Worm (Caenorhabditis elegans) whole organism, mixed stage, embryonic: ENCODE results near the gene pdtf-1.

Experiments
- M03D4.4 ChIP-seq: sonication (generic microtip); optimal IDR thresholded peaks from 2 replicates; lab custom pipeline; 2017; ENCODE audit warnings: mild to moderate bottlenecking, missing genetic modification characterization, missing compliant biosample characterization
- bed-3 ChIP-seq: fragments of 200-800 bp; sonication (Bioruptor generic); optimal IDR thresholded peaks from 3 replicates; lab custom pipeline; 2018; ENCODE audit warnings: mild to moderate bottlenecking, missing genetic modification characterization, moderate library complexity, missing compliant biosample characterization
- blmp-1 ChIP-seq: fragments of 150-350 bp; optimal IDR thresholded peaks from 2 replicates; lab custom pipeline; 2014; ENCODE audit warnings: missing biosample characterization, missing genetic modification characterization
- ceh-39 ChIP-seq: fragments of 150-350 bp; optimal IDR thresholded peaks from 2 replicates; lab custom pipeline; 2014; ENCODE audit warnings: missing biosample characterization, missing genetic modification characterization
- ceh-43 ChIP-seq: fragments of 200-800 bp; sonication (Bioruptor generic); optimal IDR thresholded peaks from 2 replicates; lab custom pipeline; 2018; ENCODE audit warnings: mild to moderate bottlenecking, missing genetic modification characterization, moderate library complexity, missing compliant biosample characterization
- ceh-83 ChIP-seq: fragments of 200-800 bp; sonication (Bioruptor generic); optimal IDR thresholded peaks from 2 replicates; lab custom pipeline; 2018; ENCODE audit warnings: mild to moderate bottlenecking, missing genetic modification characterization, missing compliant biosample characterization
- ces-1 ChIP-seq: fragments of 150-350 bp; optimal IDR thresholded peaks from 2 replicates; lab custom pipeline; 2014; ENCODE audit warnings: missing biosample characterization, missing genetic modification reagents, missing genetic modification characterization
- cnd-1 ChIP-seq: fragments of 200-800 bp; sonication (Bioruptor generic); optimal IDR thresholded peaks from 2 replicates; lab custom pipeline; 2018; ENCODE audit warnings: mild to moderate bottlenecking, missing genetic modification characterization, missing compliant biosample characterization
- drap-1 ChIP-seq: fragments of 200-800 bp; sonication (Bioruptor generic); optimal IDR thresholded peaks from 3 replicates; lab custom pipeline; 2018; ENCODE audit warnings: mild to moderate bottlenecking, missing genetic modification characterization, missing compliant biosample characterization
- elt-1 ChIP-seq: sonication (generic microtip); optimal IDR thresholded peaks from 2 replicates; lab custom pipeline; 2017; ENCODE audit warnings: missing genetic modification characterization, mild to moderate bottlenecking, missing compliant biosample characterization, antibody characterized with exemption, moderate library complexity, borderline replicate concordance; ENCODE audit not compliant: insufficient read depth
- elt-3 ChIP-seq: fragments of 150-350 bp; optimal IDR thresholded peaks from 2 replicates; lab custom pipeline; 2014; ENCODE audit warnings: missing biosample characterization, missing genetic modification characterization
- flh-1 ChIP-seq: fragments of 200-800 bp; sonication (Bioruptor generic); optimal IDR thresholded peaks from 2 replicates; lab custom pipeline; 2018; ENCODE audit warnings: mild to moderate bottlenecking, missing genetic modification characterization, moderate library complexity, missing compliant biosample characterization
- ham-2 ChIP-seq: fragments of 200-800 bp; sonication (Bioruptor generic); optimal IDR thresholded peaks from 2 replicates; lab custom pipeline; 2018; ENCODE audit warnings: mild to moderate bottlenecking, missing genetic modification characterization, missing compliant biosample characterization
- hlh-1 ChIP-seq: fragments of 150-350 bp; optimal IDR thresholded peaks from 2 replicates; lab custom pipeline; 2014; ENCODE audit warnings: missing biosample characterization, missing genetic modification reagents, missing genetic modification characterization
- lin-13 ChIP-seq: fragments of 150-350 bp; optimal IDR thresholded peaks from 2 replicates; lab custom pipeline; 2014; ENCODE audit warnings: missing biosample characterization, missing genetic modification characterization
- lin-32 ChIP-seq: fragments of 200-800 bp; sonication (Bioruptor generic); optimal IDR thresholded peaks from 2 replicates; lab custom pipeline; 2018; ENCODE audit warnings: mild to moderate bottlenecking, missing genetic modification characterization, missing compliant biosample characterization
- lsy-2 ChIP-seq: fragments of 150-350 bp; optimal IDR thresholded peaks from 2 replicates; lab custom pipeline; 2014; ENCODE audit warnings: missing biosample characterization, missing genetic modification characterization
- mab-5 ChIP-seq: fragments of 150-350 bp; optimal IDR thresholded peaks from 2 replicates; lab custom pipeline; 2014; ENCODE audit warnings: missing biosample characterization, missing genetic modification characterization
- mep-1 ChIP-seq: fragments of 150-350 bp; optimal IDR thresholded peaks from 2 replicates; lab custom pipeline; 2017; ENCODE audit warnings: missing biosample characterization, missing genetic modification reagents, missing genetic modification characterization, inconsistent platforms
- mls-2 ChIP-seq: sonication (generic microtip); optimal IDR thresholded peaks from 2 replicates; lab custom pipeline; 2016; ENCODE audit warnings: mild to moderate bottlenecking, missing genetic modification characterization, moderate library complexity, missing compliant biosample characterization
- nhr-12 ChIP-seq: fragments of 150-350 bp; optimal IDR thresholded peaks from 2 replicates; lab custom pipeline; 2014; ENCODE audit warnings: missing biosample characterization, missing genetic modification characterization
- nhr-2 ChIP-seq: fragments of 150-350 bp; optimal IDR thresholded peaks from 2 replicates; lab custom pipeline; 2014; ENCODE audit warnings: missing biosample characterization, missing genetic modification characterization
- nhr-237 ChIP-seq: fragments of 150-350 bp; optimal IDR thresholded peaks from 2 replicates; lab custom pipeline; 2014; ENCODE audit warnings: missing biosample characterization, missing genetic modification characterization
- nhr-28 ChIP-seq: fragments of 150-350 bp; optimal IDR thresholded peaks from 2 replicates; lab custom pipeline; 2014; ENCODE audit warnings: missing biosample characterization, missing genetic modification characterization
- pha-4 ChIP-seq: fragments of 150-350 bp; optimal IDR thresholded peaks from 2 replicates; lab custom pipeline; 2018; ENCODE audit warnings: missing biosample characterization, missing genetic modification reagents, missing genetic modification characterization
- sem-2 ChIP-seq: fragments of 200-800 bp; sonication (Bioruptor generic); optimal IDR thresholded peaks from 2 replicates; lab custom pipeline; 2018; ENCODE audit warnings: mild to moderate bottlenecking, missing genetic modification characterization, missing compliant biosample characterization
- snpc-4 ChIP-seq: fragments of 150-350 bp; optimal IDR thresholded peaks from 2 replicates; lab custom pipeline; 2014; ENCODE audit warnings: missing biosample characterization, missing genetic modification characterization
- sptf-1 ChIP-seq: sonication (generic microtip); optimal IDR thresholded peaks from 2 replicates; lab custom pipeline; 2017; ENCODE audit warnings: mild to moderate bottlenecking, missing genetic modification characterization, moderate library complexity, missing compliant biosample characterization
- unc-120 ChIP-seq: sonication (generic microtip); optimal IDR thresholded peaks from 2 replicates; lab custom pipeline; 2017; ENCODE audit warnings: missing genetic modification characterization, missing compliant biosample characterization; ENCODE audit not compliant: poor library complexity, severe bottlenecking
- unc-39 ChIP-seq: fragments of 150-350 bp; optimal IDR thresholded peaks from 2 replicates; lab custom pipeline; 2014; ENCODE audit warnings: missing biosample characterization, missing genetic modification characterization
- unc-62 ChIP-seq: fragments of 150-350 bp; optimal IDR thresholded peaks from 2 replicates; lab custom pipeline; 2014; ENCODE audit warnings: missing biosample characterization, missing genetic modification reagents, missing genetic modification characterization
- zip-8 ChIP-seq: fragments of 150-350 bp; optimal IDR thresholded peaks from 2 replicates; lab custom pipeline; 2014; ENCODE audit warnings: missing biosample characterization, missing genetic modification characterization
- ztf-11 ChIP-seq: fragments of 150-350 bp; optimal IDR thresholded peaks from 2 replicates; lab custom pipeline; 2014; ENCODE audit warnings: missing biosample characterization, missing genetic modification characterization

The pdtf-1 gene

ce11 chrIV:8426537-8426936 is 6.3 kb upstream of the pdtf-1 start, which contains the start of the genes T26A8.3 and tmem-231:
T26A8.3 (minus strand) TSS chrIV:8426637.
tmem-231 (plus strand) TSS chrIV:8426785.
- TF ChIP-seq sem-2 (GFP tag; lab: Kevin White, UChicago), result no peak
- TF ChIP-seq unc-39, result no peak
- no peak for TF ChIP-seq bed-3
- TF ChIP-seq elt-1 (tag; lab: Kevin White, UChicago), result no peak
- no peak for TF ChIP-seq ceh-39
- TF ChIP-seq unc-62, result no peak
- TF ChIP-seq M03D4.4 (tag; lab: Kevin White, UChicago), result no peak
- TF ChIP-seq mab-5 (tag; lab: Kevin White, UChicago), result no peak
- no peak for TF ChIP-seq nhr-28 (tag; lab: Kevin White, UChicago)
- no peak for TF ChIP-seq zip-8 (tag; lab: Kevin White, UChicago)
- no peak for TF ChIP-seq nhr-2
- no peak for TF ChIP-seq ceh-83 (GFP tag; lab: Kevin White, UChicago)
- no peak for TF ChIP-seq mep-1 (tag; lab: Kevin White, UChicago)
- no peak for TF ChIP-seq mls-2 (tag; lab: Kevin White, UChicago)
- TF ChIP-seq lin-32 (GFP tag; lab: Kevin White, UChicago), result no peak
- TF ChIP-seq ces-1 (GFP tag; lab: Kevin White, UChicago), result no peak
- TF ChIP-seq sptf-1 (tag; lab: Kevin White, UChicago), result no peak
- no peak for TF ChIP-seq unc-120 (tag; lab: Kevin White, UChicago)
- no peak for TF ChIP-seq elt-3 (tag; lab: Kevin White, UChicago)

- TF ChIP-seq ceh-39, result no peak
- TF ChIP-seq mep-1 (tag; lab: Kevin White, UChicago), result peak; percentile 32
- peak; percentile 81 for TF ChIP-seq drap-1 (GFP tag; lab: Kevin White, UChicago)
- TF ChIP-seq lin-13 (tag; lab: Kevin White, UChicago), result peak; percentile 73
- peak; percentile 59 for TF ChIP-seq sptf-1 (tag; lab: Kevin White, UChicago)
- TF ChIP-seq pha-4 (tag; lab: Kevin White, UChicago), result peak; percentile 30
- TF ChIP-seq lsy-2 (tag; lab: Kevin White, UChicago), result peak; percentile 78
- peak; percentile 24 for TF ChIP-seq mls-2 (tag; lab: Kevin White, UChicago)
- peak; percentile 9 for TF ChIP-seq nhr-2
- TF ChIP-seq hlh-1 (tag; lab: Kevin White, UChicago), result peak; percentile 49
- TF ChIP-seq flh-1, result no peak
- TF ChIP-seq snpc-4, result no peak
- no peak for TF ChIP-seq bed-3
- peak; percentile 64 for TF ChIP-seq ceh-83 (GFP tag; lab: Kevin White, UChicago)
- peak; percentile 47 for TF ChIP-seq M03D4.4 (tag; lab: Kevin White, UChicago)
- no peak for TF ChIP-seq blmp-1 (tag; lab: Kevin White, UChicago)
- TF ChIP-seq cnd-1 (tag; lab: Kevin White, UChicago), result peak; percentile 28
- TF ChIP-seq ces-1 (GFP tag; lab: Kevin White, UChicago), result peak; percentile 36
- peak; percentile 33 for TF ChIP-seq sem-2 (GFP tag; lab: Kevin White, UChicago)
- TF ChIP-seq ceh-43 (GFP tag; lab: Kevin White, UChicago), result peak; percentile 15
- TF ChIP-seq, all 35 proteins: peak for 15
Observed at ce11 chrIV:8428492-8428891, 4.3 kb upstream of the pdtf-1 start.

ce11 chrIV:8431567-8432458 is 1.0 kb upstream of the pdtf-1 start:
- peak; percentile 74 for TF ChIP-seq ham-2 (GFP tag; lab: Kevin White, UChicago)
- TF ChIP-seq lin-13 (tag; lab: Kevin White, UChicago), result peak; percentile 54
- TF ChIP-seq nhr-2, result peak; percentile 31
- peak; percentile 36 for TF ChIP-seq nhr-237
- TF ChIP-seq ztf-11, result no peak
- no peak for TF ChIP-seq ceh-43 (GFP tag; lab: Kevin White, UChicago)
- peak; percentile 55 for TF ChIP-seq unc-62
- TF ChIP-seq cnd-1 (tag; lab: Kevin White, UChicago), result peak; percentile 16
- peak; percentile 90 for TF ChIP-seq ces-1 (GFP tag; lab: Kevin White, UChicago)
- peak; percentile 68 for TF ChIP-seq pha-4 (tag; lab: Kevin White, UChicago)
- TF ChIP-seq mep-1 (tag; lab: Kevin White, UChicago), result peak; percentile 20
- no peak for TF ChIP-seq elt-3 (tag; lab: Kevin White, UChicago)
- TF ChIP-seq drap-1 (GFP tag; lab: Kevin White, UChicago), result no peak
- peak; percentile 52 for TF ChIP-seq hlh-1 (tag; lab: Kevin White, UChicago)
- peak; percentile 83 for TF ChIP-seq lsy-2 (tag; lab: Kevin White, UChicago)
- no peak for TF ChIP-seq blmp-1 (tag; lab: Kevin White, UChicago)
- TF ChIP-seq nhr-12 (tag; lab: Kevin White, UChicago), result peak; percentile 10
